Worm (Caenorhabditis elegans): Measurements from ENCODE around the gene tag-115.

tag-115 gene

ce11 chrIV:13241340-13241739, 2.1 kb upstream of the tag-115 start:
- TF ChIP-seq dao-5 (tag; optimal IDR thresholded peaks at IDR 0.05) (no peak), W03F9.2 (tag; optimal IDR thresholded peaks at IDR 0.05) (no peak), him-1 (tag; optimal IDR thresholded peaks at IDR 0.05) (no peak)

ce11 chrIV:13240842-13241143, 1.6 kb upstream of the tag-115 start, which contains the start of gene lin-54:
Gene lin-54 (plus strand): TSS chrIV:13241044.
- TF ChIP-seq W03F9.2 (tag; optimal IDR thresholded peaks at IDR 0.05) (no peak), dao-5 (tag; optimal IDR thresholded peaks at IDR 0.05) (no peak), him-1 (tag; optimal IDR thresholded peaks at IDR 0.05) (no peak)

- TF ChIP-seq him-1 (tag; optimal IDR thresholded peaks at IDR 0.05) (peak; percentile 92), dao-5 (tag; optimal IDR thresholded peaks at IDR 0.05) (no peak), W03F9.2 (tag; optimal IDR thresholded peaks at IDR 0.05) (peak; percentile 98)
Measured at ce11 chrIV:13240078-13240841, 1.0 kb upstream of the tag-115 start, which contains the start of gene rpl-12. Gene rpl-12 (minus strand): TSS chrIV:13240651.

- TF ChIP-seq dao-5 (tag; optimal IDR thresholded peaks at IDR 0.05), result no peak
Measured at ce11 chrIV:13236485-13236884, 2.7 kb downstream of the tag-115 start, which contains the start of gene pwp-1. Gene pwp-1 (minus strand): TSS chrIV:13236585.

ce11 chrIV:13231393-13231792, 7.8 kb downstream of the tag-115 start:
- no peak for TF ChIP-seq dao-5 (tag; optimal IDR thresholded peaks at IDR 0.05)
- no peak for TF ChIP-seq him-1 (tag; optimal IDR thresholded peaks at IDR 0.05)
- no peak for TF ChIP-seq W03F9.2 (tag; optimal IDR thresholded peaks at IDR 0.05)

- TF ChIP-seq W03F9.2 (tag; optimal IDR thresholded peaks at IDR 0.05), result no peak
Measured at ce11 chrIV:13221657-13222056, 17.6 kb downstream of the tag-115 start, which contains the start of gene C48D1.5. Gene C48D1.5 (plus strand): TSS chrIV:13221957.

- no peak for TF ChIP-seq him-1 (tag; optimal IDR thresholded peaks at IDR 0.05)
- no peak for TF ChIP-seq W03F9.2 (tag; optimal IDR thresholded peaks at IDR 0.05)
- TF ChIP-seq dao-5 (tag; optimal IDR thresholded peaks at IDR 0.05), result no peak
Measured at ce11 chrIV:13220594-13220993, 18.6 kb downstream of the tag-115 start.

ce11 chrIV:13214466-13214865, 24.7 kb downstream of the tag-115 start, which contains the start of gene cho-1:
Gene cho-1 (minus strand): TSS chrIV:13214566.
- no peak for TF ChIP-seq him-1 (tag; optimal IDR thresholded peaks at IDR 0.05)
- no peak for TF ChIP-seq dao-5 (tag; optimal IDR thresholded peaks at IDR 0.05)
- TF ChIP-seq W03F9.2 (tag; optimal IDR thresholded peaks at IDR 0.05), result no peak

- TF ChIP-seq dao-5 (tag; optimal IDR thresholded peaks at IDR 0.05), result no peak
- TF ChIP-seq W03F9.2 (tag; optimal IDR thresholded peaks at IDR 0.05), result no peak
- TF ChIP-seq him-1 (tag; optimal IDR thresholded peaks at IDR 0.05), result no peak
Measured at ce11 chrIV:13209566-13209965, 29.6 kb downstream of the tag-115 start, which contains the start of gene C48D1.9. Gene C48D1.9 (minus strand): TSS chrIV:13209666.

- TF ChIP-seq W03F9.2 (tag; optimal IDR thresholded peaks at IDR 0.05), result no peak
- no peak for TF ChIP-seq dao-5 (tag; optimal IDR thresholded peaks at IDR 0.05)
- TF ChIP-seq him-1 (tag; optimal IDR thresholded peaks at IDR 0.05), result no peak
Measured at ce11 chrIV:13205891-13206290, 33.3 kb downstream of the tag-115 start.

ce11 chrIV:13204037-13204436, 35.2 kb downstream of the tag-115 start, which contains the start of gene ced-3:
Gene ced-3 (minus strand): TSS chrIV:13204137.
- no peak for TF ChIP-seq dao-5 (tag; optimal IDR thresholded peaks at IDR 0.05)
- no peak for TF ChIP-seq him-1 (tag; optimal IDR thresholded peaks at IDR 0.05)
- no peak for TF ChIP-seq W03F9.2 (tag; optimal IDR thresholded peaks at IDR 0.05)

- TF ChIP-seq him-1 (tag; optimal IDR thresholded peaks at IDR 0.05) (no peak), W03F9.2 (tag; optimal IDR thresholded peaks at IDR 0.05) (no peak), dao-5 (tag; optimal IDR thresholded peaks at IDR 0.05) (no peak)
Measured at ce11 chrIV:13197282-13197681, 41.9 kb downstream of the tag-115 start, which contains the start of gene C48D1.1. Gene C48D1.1 (minus strand): TSS chrIV:13197382.

- no peak for TF ChIP-seq dao-5 (tag; optimal IDR thresholded peaks at IDR 0.05)
Measured at ce11 chrIV:13193239-13193638, 46.0 kb downstream of the tag-115 start, which contains the start of gene F58D2.5. Gene F58D2.5 (minus strand): TSS chrIV:13193339.

- TF ChIP-seq him-1 (tag; optimal IDR thresholded peaks at IDR 0.05), result no peak
- no peak for TF ChIP-seq W03F9.2 (tag; optimal IDR thresholded peaks at IDR 0.05)
- no peak for TF ChIP-seq dao-5 (tag; optimal IDR thresholded peaks at IDR 0.05)
Measured at ce11 chrIV:13190075-13190474, 49.1 kb downstream of the tag-115 start.

ce11 chrIV:13189467-13189866, 49.7 kb downstream of the tag-115 start, which contains the start of gene F58D2.2:
Gene F58D2.2 (plus strand): TSS chrIV:13189767.
- TF ChIP-seq him-1 (tag; optimal IDR thresholded peaks at IDR 0.05) (no peak), dao-5 (tag; optimal IDR thresholded peaks at IDR 0.05) (no peak), W03F9.2 (tag; optimal IDR thresholded peaks at IDR 0.05) (no peak)
